Worm (Caenorhabditis elegans) whole organism, early embryonic: ENCODE data around the gene cpsf-4.

ENCODE experiments used
- B0310.2 ChIP-seq: sonication (generic microtip); optimal IDR thresholded peaks from 2 replicates; lab custom pipeline; 2016; ENCODE audit warnings: mild to moderate bottlenecking, missing genetic modification characterization, missing compliant biosample characterization
- F13C5.2 ChIP-seq: sonication (generic microtip); optimal IDR thresholded peaks from 2 replicates; lab custom pipeline; 2017; ENCODE audit warnings: mild to moderate bottlenecking, missing genetic modification characterization, inconsistent platforms, missing compliant biosample characterization
- aly-1 ChIP-seq: sonication (generic microtip); optimal IDR thresholded peaks from 2 replicates; lab custom pipeline; 2016; ENCODE audit warnings: missing genetic modification characterization, missing compliant biosample characterization
- ama-1 ChIP-seq: fragments of 150-350 bp; optimal IDR thresholded peaks from 2 replicates; lab custom pipeline; 2014
- ceh-13 ChIP-seq: fragments of 200-800 bp; sonication (Bioruptor generic); optimal IDR thresholded peaks from 2 replicates; lab custom pipeline; 2018; ENCODE audit warnings: mild to moderate bottlenecking, missing genetic modification characterization, missing compliant biosample characterization
- ceh-36 ChIP-seq: sonication (generic microtip); optimal IDR thresholded peaks from 2 replicates; lab custom pipeline; 2016; ENCODE audit warnings: missing genetic modification characterization, inconsistent platforms, missing compliant biosample characterization
- ets-7 ChIP-seq: sonication (generic microtip); optimal IDR thresholded peaks from 2 replicates; lab custom pipeline; 2016; ENCODE audit warnings: missing genotype, missing genetic modification characterization, missing compliant biosample characterization
- flt-1 ChIP-seq: fragments of 200-800 bp; sonication (Bioruptor generic); IDR thresholded peaks from 2 replicates; pipeline ENCODE4 v1.3.6; 2022; ENCODE audit warnings: missing genetic modification characterization, missing compliant biosample characterization
- hmbx-1 ChIP-seq: sonication (generic microtip); optimal IDR thresholded peaks from 2 replicates; lab custom pipeline; 2016; ENCODE audit warnings: mild to moderate bottlenecking, missing genetic modification characterization, missing compliant biosample characterization
- hmg-4 ChIP-seq: fragments of 200-800 bp; sonication (Bioruptor generic); optimal IDR thresholded peaks from 2 replicates; lab custom pipeline; 2018; ENCODE audit warnings: mild to moderate bottlenecking, missing genetic modification characterization, missing compliant biosample characterization
- hnd-1 ChIP-seq: sonication (generic microtip); optimal IDR thresholded peaks from 2 replicates; lab custom pipeline; 2016; ENCODE audit warnings: missing genetic modification characterization, missing compliant biosample characterization
- pes-1 ChIP-seq: fragments of 200-800 bp; sonication (Bioruptor generic); IDR thresholded peaks from 2 replicates; pipeline ENCODE4 v1.3.6; 2022; ENCODE audit warnings: missing genetic modification reagents, missing genetic modification characterization, missing compliant biosample characterization
- scrt-1 ChIP-seq: fragments of 200-800 bp; sonication (Bioruptor generic); IDR thresholded peaks from 2 replicates; pipeline ENCODE4 v1.3.6; 2022; ENCODE audit warnings: missing genetic modification characterization, missing compliant biosample characterization
- sea-1 ChIP-seq: fragments of 200-800 bp; sonication (Bioruptor generic); conservative IDR thresholded peaks from 2 replicates; pipeline ENCODE4 v1.3.6; 2022; ENCODE audit warnings: missing genetic modification characterization, missing compliant biosample characterization
- tbx-11 ChIP-seq: fragments of 200-800 bp; sonication (Bioruptor generic); IDR thresholded peaks from 2 replicates; pipeline ENCODE4 v1.3.6; 2022; ENCODE audit warnings: missing genetic modification characterization, missing compliant biosample characterization
- tbx-37 ChIP-seq: fragments of 200-800 bp; sonication (Bioruptor generic); conservative IDR thresholded peaks from 2 replicates; pipeline ENCODE4 v1.3.6; 2022; ENCODE audit warnings: missing genetic modification reagents, missing genetic modification characterization, missing compliant biosample characterization
- tra-4 ChIP-seq: sonication (generic microtip); optimal IDR thresholded peaks from 2 replicates; lab custom pipeline; 2017; ENCODE audit warnings: missing genetic modification characterization, missing compliant biosample characterization

The cpsf-4 gene

DNA sequence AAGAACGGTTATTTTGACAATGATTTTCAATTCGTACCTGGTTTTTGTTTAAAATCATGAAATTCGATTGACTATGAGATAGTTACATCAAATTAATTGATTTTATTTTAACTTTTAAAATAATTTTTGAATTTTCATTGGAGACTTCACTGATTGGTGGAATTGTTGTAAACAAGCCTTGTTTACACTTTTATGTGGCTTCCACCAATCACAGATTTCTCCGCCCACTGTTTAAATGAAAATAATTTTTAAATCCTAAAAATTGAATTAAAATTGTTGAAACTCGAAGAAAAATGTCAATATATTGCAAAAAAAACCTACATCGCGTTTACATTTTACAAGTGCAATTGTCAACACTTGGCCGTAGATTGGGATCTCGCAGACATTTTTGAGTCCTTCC lies 27.3 kb upstream of the cpsf-4 start:
- TF ChIP-seq hmbx-1: no peak
- no peak for TF ChIP-seq tbx-11 (GFP tag; lab: Robert Waterston, UW)
- TF ChIP-seq tbx-37: no peak
- TF ChIP-seq ceh-36 (tag; lab: Kevin White, UChicago): no peak

DNA sequence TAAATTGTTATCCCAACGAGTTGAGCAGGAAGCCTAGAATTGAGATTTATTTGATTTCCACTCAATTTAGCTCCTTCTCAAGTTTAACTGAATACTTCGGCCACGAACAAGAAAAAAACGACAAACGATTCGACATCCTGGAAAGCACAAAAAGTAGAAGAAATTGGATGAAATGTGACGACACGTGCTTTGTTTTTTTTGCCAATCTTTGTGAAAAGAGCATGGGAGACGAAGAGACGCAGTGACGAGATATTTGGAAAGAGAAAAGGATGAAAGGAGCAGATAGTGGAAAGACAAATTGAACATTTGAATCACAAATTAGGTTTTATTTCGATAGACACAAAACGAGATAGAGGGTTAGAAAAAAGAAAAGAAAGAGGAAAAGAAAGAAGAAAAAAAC lies 21.3 kb upstream of the cpsf-4 start:
- TF ChIP-seq hmbx-1: no peak
- TF ChIP-seq hnd-1 (tag; lab: Kevin White, UChicago): no peak
- no peak for TF ChIP-seq scrt-1 (GFP tag; lab: Robert Waterston, UW)
- no peak for TF ChIP-seq sea-1 (GFP tag; lab: Robert Waterston, UW)
- TF ChIP-seq hmg-4 (GFP tag; lab: Kevin White, UChicago): no peak
- TF ChIP-seq B0310.2 (tag; lab: Kevin White, UChicago): no peak
- no peak for TF ChIP-seq ceh-13 (GFP tag; lab: Kevin White, UChicago)
- no peak for TF ChIP-seq ceh-36 (tag; lab: Kevin White, UChicago)
- TF ChIP-seq flt-1: no peak
- TF ChIP-seq aly-1 (tag; lab: Kevin White, UChicago): no peak
- no peak for TF ChIP-seq ama-1
- TF ChIP-seq ets-7 (tag; lab: Kevin White, UChicago): no peak
- TF ChIP-seq tra-4: no peak
- no peak for TF ChIP-seq tbx-11 (GFP tag; lab: Robert Waterston, UW)
- TF ChIP-seq tbx-37: no peak
- no peak for TF ChIP-seq pes-1
- TF ChIP-seq F13C5.2 (tag; lab: Kevin White, UChicago): no peak

DNA sequence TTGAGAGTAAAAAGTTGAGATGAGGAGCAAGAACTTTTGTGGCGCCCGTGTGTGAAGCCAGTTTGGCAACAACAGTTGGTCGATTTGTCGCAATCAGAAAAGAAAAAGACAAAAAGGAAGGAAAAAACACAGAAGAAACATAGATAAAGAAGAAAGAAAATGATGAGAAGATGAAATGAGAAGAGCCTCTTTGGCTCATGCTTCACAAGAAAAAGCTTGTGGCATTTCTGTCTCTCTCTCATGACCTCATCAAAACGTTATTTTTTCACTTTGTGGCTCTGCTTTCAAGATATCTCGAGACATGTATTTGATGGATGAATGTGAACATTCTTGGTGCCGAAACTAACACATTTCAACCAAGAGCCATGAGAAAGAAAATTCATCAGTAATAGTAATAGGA lies 19.8 kb upstream of the cpsf-4 start:
- TF ChIP-seq flt-1 (no peak), tra-4 (no peak), ceh-13 (GFP tag; lab: Kevin White, UChicago) (no peak), ets-7 (tag; lab: Kevin White, UChicago) (no peak), ceh-36 (tag; lab: Kevin White, UChicago) (no peak), hnd-1 (tag; lab: Kevin White, UChicago) (no peak), tbx-37 (no peak), hmg-4 (GFP tag; lab: Kevin White, UChicago) (no peak), F13C5.2 (tag; lab: Kevin White, UChicago) (no peak), scrt-1 (GFP tag; lab: Robert Waterston, UW) (no peak), B0310.2 (tag; lab: Kevin White, UChicago) (no peak), sea-1 (GFP tag; lab: Robert Waterston, UW) (no peak), ama-1 (no peak), aly-1 (tag; lab: Kevin White, UChicago) (no peak), pes-1 (no peak)

DNA sequence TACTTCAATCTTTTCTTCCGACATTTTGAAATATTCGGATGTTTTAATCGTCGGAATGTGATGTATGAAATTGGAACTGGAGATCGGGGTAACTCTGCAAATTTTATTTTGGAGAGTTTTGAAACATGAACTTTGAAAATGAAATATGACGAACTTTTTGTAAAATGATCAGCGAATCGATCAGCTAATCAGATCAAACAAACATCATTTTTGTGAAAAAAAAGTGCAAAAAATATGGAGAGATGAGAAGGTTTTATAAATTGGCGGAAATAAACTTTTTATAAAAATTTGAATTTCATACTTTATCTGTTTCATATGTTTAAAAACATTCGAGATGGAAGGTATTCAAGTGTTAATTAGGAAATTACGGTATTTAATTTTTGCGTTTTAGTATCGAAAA lies 18.2 kb upstream of the cpsf-4 start, which contains the start of gene dlc-2:
Gene dlc-2 (minus strand): TSS at position 101 of the 400 bp plus-strand sequence.
- no peak for TF ChIP-seq hmg-4 (GFP tag; lab: Kevin White, UChicago)
- TF ChIP-seq B0310.2 (tag; lab: Kevin White, UChicago): no peak
- no peak for TF ChIP-seq sea-1 (GFP tag; lab: Robert Waterston, UW)
- TF ChIP-seq ceh-13 (GFP tag; lab: Kevin White, UChicago): no peak
- no peak for TF ChIP-seq hmbx-1
- no peak for TF ChIP-seq hnd-1 (tag; lab: Kevin White, UChicago)
- no peak for TF ChIP-seq flt-1
- no peak for TF ChIP-seq ama-1
- no peak for TF ChIP-seq tbx-37
- no peak for TF ChIP-seq ceh-36 (tag; lab: Kevin White, UChicago)

DNA sequence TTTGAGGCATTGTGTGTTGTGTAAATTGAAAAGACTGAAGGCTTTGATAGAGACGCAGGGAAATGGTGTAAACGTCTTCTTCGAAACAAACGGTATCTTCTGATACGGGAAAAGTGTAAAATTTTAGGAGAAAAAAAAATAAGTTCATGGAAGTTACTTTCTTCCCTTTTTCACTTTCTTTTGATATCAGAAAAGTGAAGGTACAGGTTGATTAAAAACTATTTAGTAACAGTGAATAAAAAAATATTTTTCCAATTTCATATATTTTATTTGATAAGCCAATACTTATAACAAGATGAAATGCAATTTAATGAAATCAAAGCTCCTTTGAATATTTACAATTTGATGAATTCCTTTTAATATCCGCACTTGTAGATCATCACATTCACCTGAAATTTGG lies 17.1 kb upstream of the cpsf-4 start, which contains the start of gene col-129:
Gene col-129 (minus strand): TSS at position 101 of the 400 bp plus-strand sequence.
- TF ChIP-seq ceh-36 (tag; lab: Kevin White, UChicago): no peak

DNA sequence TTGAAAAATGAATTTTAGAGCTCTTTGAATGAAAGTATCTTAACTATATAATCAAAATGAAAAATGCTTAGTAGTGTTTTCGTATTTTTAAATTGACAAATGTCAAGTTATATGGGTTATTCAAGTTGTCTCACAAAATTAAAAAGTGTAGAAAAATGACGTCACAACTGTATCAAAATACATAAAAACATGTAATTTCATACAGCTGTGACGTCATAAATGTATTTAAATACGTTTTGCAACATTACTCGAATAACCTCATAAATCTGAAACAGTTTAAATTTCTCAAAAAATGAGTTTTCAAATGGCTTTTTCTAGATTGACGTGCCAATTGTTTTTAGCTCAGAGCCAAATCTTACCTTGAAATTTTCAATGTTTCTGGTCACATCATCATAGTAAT lies 16.5 kb upstream of the cpsf-4 start:
- TF ChIP-seq hmbx-1: no peak
- TF ChIP-seq tbx-11 (GFP tag; lab: Robert Waterston, UW): no peak
- TF ChIP-seq sea-1 (GFP tag; lab: Robert Waterston, UW): no peak
- TF ChIP-seq ama-1: no peak
- TF ChIP-seq ets-7 (tag; lab: Kevin White, UChicago): no peak
- TF ChIP-seq aly-1 (tag; lab: Kevin White, UChicago): no peak
- TF ChIP-seq B0310.2 (tag; lab: Kevin White, UChicago): no peak
- TF ChIP-seq ceh-36 (tag; lab: Kevin White, UChicago): no peak
- no peak for TF ChIP-seq flt-1
- no peak for TF ChIP-seq tbx-37
- no peak for TF ChIP-seq hnd-1 (tag; lab: Kevin White, UChicago)
- no peak for TF ChIP-seq scrt-1 (GFP tag; lab: Robert Waterston, UW)
- TF ChIP-seq ceh-13 (GFP tag; lab: Kevin White, UChicago): no peak
- TF ChIP-seq F13C5.2 (tag; lab: Kevin White, UChicago): no peak

DNA sequence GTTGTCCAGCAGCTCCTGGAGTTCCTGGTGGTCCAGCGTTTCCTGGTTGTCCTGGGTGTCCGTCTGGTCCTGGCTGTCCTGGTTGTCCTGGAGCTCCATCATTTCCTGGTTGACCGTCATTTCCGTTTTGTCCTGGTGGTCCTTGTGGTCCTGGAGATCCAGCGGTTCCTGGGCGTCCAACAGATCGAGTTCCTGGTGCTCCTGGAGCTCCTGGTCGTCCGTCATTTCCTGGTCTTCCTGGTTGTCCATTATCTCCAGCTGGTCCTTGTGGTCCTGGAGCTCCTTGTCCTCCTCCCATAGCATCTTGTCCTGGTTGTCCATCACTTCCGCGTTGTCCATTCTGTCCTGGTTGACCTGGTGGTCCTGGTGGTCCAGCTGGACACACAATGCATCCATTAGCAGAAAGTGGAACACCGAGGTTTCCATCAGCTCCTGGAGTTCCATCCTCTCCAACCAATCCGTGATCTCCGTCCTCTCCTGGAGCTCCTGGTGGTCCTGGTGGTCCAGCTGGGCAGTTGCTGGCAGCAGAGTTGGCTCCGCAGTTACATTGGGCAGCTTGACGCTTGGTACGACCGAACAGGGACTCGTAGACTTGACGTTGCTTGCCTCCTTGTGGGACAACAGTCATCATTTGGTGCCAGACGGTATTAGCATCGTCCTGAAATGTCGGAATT lies 15.9 kb upstream of the cpsf-4 start:
- TF ChIP-seq ets-7 (tag; lab: Kevin White, UChicago) (no peak), flt-1 (no peak), ama-1 (no peak), tbx-11 (GFP tag; lab: Robert Waterston, UW) (no peak), tra-4 (no peak), hmg-4 (GFP tag; lab: Kevin White, UChicago) (no peak), aly-1 (tag; lab: Kevin White, UChicago) (no peak), B0310.2 (tag; lab: Kevin White, UChicago) (no peak), hmbx-1 (no peak)

DNA sequence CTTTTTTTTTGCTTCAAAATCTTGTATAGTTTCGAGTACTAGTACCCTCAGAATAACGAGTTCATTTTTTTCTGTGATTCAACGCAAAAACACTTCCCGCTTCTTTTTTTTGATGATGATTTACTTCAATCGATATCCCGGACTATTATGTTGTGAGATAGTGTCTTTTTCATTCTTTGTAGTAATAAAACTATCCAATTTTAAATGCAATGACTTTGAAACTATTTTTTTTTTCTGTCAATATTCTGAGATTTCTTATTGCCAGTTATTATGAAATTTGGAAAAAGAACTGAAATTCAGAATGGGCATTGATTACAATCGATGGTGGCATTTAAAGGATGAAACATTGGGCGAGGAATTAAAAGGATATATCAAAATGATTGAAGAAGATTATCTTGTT lies 12.3 kb upstream of the cpsf-4 start, which contains the start of gene M18.3:
Gene M18.3 (plus strand): TSS at position 301 of the 400 bp plus-strand sequence.
- TF ChIP-seq sea-1 (GFP tag; lab: Robert Waterston, UW) (no peak), ceh-36 (tag; lab: Kevin White, UChicago) (no peak)
